Worm (Caenorhabditis elegans) whole organism, L4/young adult: ENCODE data around the gene C09G9.8.

Experiments
- W03F9.2 ChIP-seq: fragments of 150-350 bp; optimal IDR thresholded peaks from 2 replicates; lab custom pipeline; 2014; ENCODE audit warnings: missing biosample characterization, missing genetic modification characterization
- dao-5 ChIP-seq: sonication (generic microtip); optimal IDR thresholded peaks from 2 replicates; lab custom pipeline; 2016; ENCODE audit warnings: missing genotype, missing genetic modification characterization, moderate library complexity, missing compliant biosample characterization
- him-1 ChIP-seq: sonication (generic microtip); optimal IDR thresholded peaks from 2 replicates; lab custom pipeline; 2016; ENCODE audit warnings: missing genotype, missing genetic modification reagents, missing genetic modification characterization, missing compliant biosample characterization

ce11 chrIV:8918790-8919189, 37.5 kb downstream of the C09G9.8 start, which contains the start of gene rap-1:
- TF ChIP-seq him-1 (tag; lab: Kevin White, UChicago) (no peak), dao-5 (tag; lab: Kevin White, UChicago) (no peak), W03F9.2 (tag; lab: Kevin White, UChicago) (no peak)
